Fruit fly (Drosophila melanogaster): Measurements from ENCODE around the gene jumu.

The jumu gene

DNA sequence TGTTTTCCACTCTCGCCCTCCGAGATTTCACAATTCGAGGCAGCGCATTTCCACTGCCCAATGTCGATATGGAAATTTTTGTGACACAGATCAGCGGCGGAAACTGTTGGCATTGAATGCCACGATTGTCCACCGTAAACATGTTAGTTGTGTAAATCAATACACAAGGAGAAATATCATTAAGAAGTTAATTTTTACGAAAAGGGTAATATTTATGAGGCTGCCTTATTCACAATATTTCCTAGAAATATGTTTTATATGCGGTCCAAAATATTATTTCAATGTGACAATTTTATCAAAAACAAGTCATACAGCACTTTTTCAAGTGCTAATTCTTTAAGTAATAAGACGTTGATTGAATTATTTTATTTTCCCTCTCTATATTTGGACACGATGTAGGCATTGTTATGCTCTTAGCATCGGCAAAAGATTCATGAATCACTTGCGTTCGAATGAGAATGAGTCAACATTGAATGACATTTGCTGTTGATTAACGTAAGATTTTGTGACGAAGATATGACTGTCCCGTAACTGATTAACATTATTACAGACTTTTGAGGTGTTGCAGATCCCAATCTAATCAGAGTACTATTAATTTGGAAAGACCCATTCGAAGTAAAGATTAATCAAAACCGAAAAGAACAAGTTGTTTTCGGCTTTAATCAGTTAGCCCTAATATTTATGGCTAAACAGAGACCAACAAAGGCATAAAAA, 43.8 kb downstream of the jumu start (continued):
- TF ChIP-seq unpg (GFP tag; optimal IDR thresholded peaks at IDR 0.05) (peak; percentile 90), inv (GFP tag; IDR thresholded peaks at IDR 0.05; ENCODE audit: partially characterized antibody) (no peak), Nf-YB (GFP tag; optimal IDR thresholded peaks at IDR 0.05) (peak; percentile 57), CG18619 (GFP tag; optimal IDR thresholded peaks at IDR 0.05) (peak; percentile 75), shn (GFP tag; optimal IDR thresholded peaks at IDR 0.05) (peak; percentile 43), Xrp1 (GFP tag; IDR thresholded peaks at IDR 0.05) (peak; percentile 80; the same call in 1 of the 2 replicates), CG6854 (GFP tag; optimal IDR thresholded peaks at IDR 0.05) (peak; percentile 1), nau (GFP tag; optimal IDR thresholded peaks at IDR 0.05) (peak; percentile 69), ATbp (GFP tag; optimal IDR thresholded peaks at IDR 0.05) (peak; percentile 70), CG8281 (tag; optimal IDR thresholded peaks at IDR 0.05) (peak; percentile 64), CG6683 (GFP tag; optimal IDR thresholded peaks at IDR 0.05) (peak; percentile 39), CkIIα-i1 (GFP tag; IDR thresholded peaks at IDR 0.05) (no peak), Elba2 (GFP tag; optimal IDR thresholded peaks at IDR 0.05) (no peak), ac (GFP tag; optimal IDR thresholded peaks at IDR 0.05) (no peak), Sin3A (optimal IDR thresholded peaks at IDR 0.05) (no peak), CG14860 (GFP tag; IDR thresholded peaks at IDR 0.05; ENCODE audit: partially characterized antibody) (no peak), CG10431 (GFP tag; optimal IDR thresholded peaks at IDR 0.05) (no peak), fu2 (GFP tag; optimal IDR thresholded peaks at IDR 0.05) (peak; percentile 66), Sox100B (GFP tag; optimal IDR thresholded peaks at IDR 0.05) (peak; percentile 76), CG2678 (tag; optimal IDR thresholded peaks at IDR 0.05) (peak; percentile 90), dm (GFP tag; optimal IDR thresholded peaks at IDR 0.05) (peak; percentile 49), CG31365 (tag; optimal IDR thresholded peaks at IDR 0.05) (peak; percentile 37), CG8089 (GFP tag; optimal IDR thresholded peaks at IDR 0.05) (peak; percentile 63), CG31224 (GFP tag; IDR thresholded peaks at IDR 0.05) (peak; percentile 68), CG14050 (GFP tag; IDR thresholded peaks at IDR 0.05) (peak; percentile 85), CG3281 (GFP tag; optimal IDR thresholded peaks at IDR 0.05) (peak; percentile 38), Fer1 (GFP tag; optimal IDR thresholded peaks at IDR 0.05) (peak; percentile 76), CG18262 (tag; optimal IDR thresholded peaks at IDR 0.05) (peak; percentile 74), schlank (tag; optimal IDR thresholded peaks at IDR 0.05) (peak; percentile 29), tup (GFP tag; optimal IDR thresholded peaks at IDR 0.05) (no peak), slp2 (GFP tag; optimal IDR thresholded peaks at IDR 0.05) (peak; percentile 69), gce (GFP tag; IDR thresholded peaks at IDR 0.05) (peak; percentile 83; the same call in 1 of the 3 replicates), NC2α (GFP tag; optimal IDR thresholded peaks at IDR 0.05) (peak; percentile 43), CG12299 (tag; optimal IDR thresholded peaks at IDR 0.05) (peak; percentile 64), ato (GFP tag; IDR thresholded peaks at IDR 0.05; ENCODE audit: partially characterized antibody) (no peak), bab2 (GFP tag; optimal IDR thresholded peaks at IDR 0.05) (peak; percentile 83), zen2 (GFP tag; IDR thresholded peaks at IDR 0.05; ENCODE audit: partially characterized antibody) (no peak), jumu (GFP tag; optimal IDR thresholded peaks at IDR 0.05) (peak; percentile 39), Antp (GFP tag; optimal IDR thresholded peaks at IDR 0.05) (peak; percentile 46), CG6765 (GFP tag; optimal IDR thresholded peaks at IDR 0.05) (peak; percentile 64), ranshi (GFP tag; IDR thresholded peaks at IDR 0.05) (peak; percentile 80; the same call in 1 of the 2 replicates), NK7.1 (GFP tag; optimal IDR thresholded peaks at IDR 0.05) (peak; percentile 50), run (tag; optimal IDR thresholded peaks at IDR 0.05) (peak; percentile 82), CG7357 (GFP tag; IDR thresholded peaks at IDR 0.05) (peak; percentile 75), Atf3 (GFP tag; optimal IDR thresholded peaks at IDR 0.05) (peak; percentile 71), Dip3 (GFP tag; optimal IDR thresholded peaks at IDR 0.05) (peak; percentile 45), eve (GFP tag; optimal IDR thresholded peaks at IDR 0.05) (peak in 1 of 2 experiments; percentile 78), CG12236 (GFP tag; optimal IDR thresholded peaks at IDR 0.05) (peak; percentile 64), Stat92E (GFP tag; optimal IDR thresholded peaks at IDR 0.05) (no peak)
